Fruit fly (Drosophila melanogaster) whole organism, prepupa: ENCODE data around the gene xit.

Source experiments
- CG10631 ChIP-seq: fragments of 200-800 bp; sonication (Bioruptor generic); optimal IDR thresholded peaks from 2 replicates; lab custom pipeline; 2016; ENCODE audit warnings: missing biosample characterization, missing genetic modification characterization
- Sox14 ChIP-seq: fragments of 200-800 bp; sonication (Bioruptor generic); optimal IDR thresholded peaks from 3 replicates; lab custom pipeline; 2016; ENCODE audit warnings: missing biosample characterization, missing genetic modification characterization

DNA sequence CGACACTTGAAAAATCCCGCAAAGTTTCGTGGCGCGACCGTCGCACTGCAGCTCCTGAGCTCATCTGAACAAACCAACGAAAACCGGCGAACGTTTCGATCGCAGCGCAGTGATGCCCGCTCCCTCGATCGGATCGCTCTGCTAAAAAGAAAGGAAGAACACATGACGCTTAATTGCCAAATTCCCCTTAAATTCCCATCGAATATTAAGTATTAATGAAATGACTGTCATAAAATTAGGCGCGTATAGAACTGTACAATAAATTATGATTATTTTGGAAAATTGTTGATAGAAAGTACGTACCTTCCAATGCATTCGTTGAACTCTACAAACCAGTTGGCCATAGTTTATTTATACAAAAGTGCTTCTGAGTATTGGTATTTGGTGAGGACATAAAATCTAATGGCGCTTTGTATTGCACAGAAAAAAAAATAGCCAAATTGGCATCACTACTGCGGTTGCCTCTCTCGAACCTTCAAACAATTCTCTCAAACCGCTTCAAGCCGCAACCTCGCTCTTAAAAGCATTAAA is 41.1 kb upstream of the xit start, which contains the start of gene shf:
- TF ChIP-seq Sox14 (GFP tag; lab: Kevin White, UChicago) (no peak), CG10631 (GFP tag; lab: Kevin White, UChicago) (no peak)
